Worm (Caenorhabditis elegans) whole organism, L4 larva: ENCODE results near the gene Y46G5A.38.

Experiments
- R02D3.7 ChIP-seq: fragments of 150-350 bp; sonication (generic microtip); optimal IDR thresholded peaks from 3 replicates; lab custom pipeline; 2014; ENCODE audit warnings: missing biosample characterization, missing genetic modification characterization
- aly-2 ChIP-seq: sonication (generic microtip); optimal IDR thresholded peaks from 2 replicates; lab custom pipeline; 2018; ENCODE audit warnings: missing biosample characterization, missing genetic modification characterization
- daf-19 ChIP-seq: fragments of 200-800 bp; sonication (Bioruptor generic); conservative IDR thresholded peaks from 2 replicates; pipeline ENCODE4 v1.3.6; 2022; ENCODE audit warnings: missing genetic modification characterization, missing compliant biosample characterization
- lsy-2 ChIP-seq, 2 experiments: fragments of 150-350 bp in 1 of 2; sonication (generic microtip) in 1 of 2; optimal IDR thresholded peaks; 2 replicates each; lab custom pipeline; 2014 to 2017; ENCODE audit warnings: missing biosample characterization in 2 of 2, missing genetic modification characterization in 2 of 2
- nhr-11 ChIP-seq: fragments of 150-350 bp; optimal IDR thresholded peaks from 2 replicates; lab custom pipeline; 2014; ENCODE audit warnings: missing biosample characterization, missing genetic modification characterization
- nhr-237 ChIP-seq: sonication (generic microtip); optimal IDR thresholded peaks from 2 replicates; lab custom pipeline; 2017; ENCODE audit warnings: missing biosample characterization, missing genetic modification characterization
- nhr-28 ChIP-seq: fragments of 150-350 bp; optimal IDR thresholded peaks from 2 replicates; lab custom pipeline; 2014; ENCODE audit warnings: missing biosample characterization, missing genetic modification characterization
- nhr-76 ChIP-seq: fragments of 150-350 bp; optimal IDR thresholded peaks from 2 replicates; lab custom pipeline; 2014; ENCODE audit warnings: missing biosample characterization, missing genetic modification characterization
- pha-4 ChIP-seq, 2 experiments: fragments of 150-350 bp in 1 of 2; fragments of 200-800 bp in 1 of 2; sonication (Bioruptor generic) in 1 of 2; IDR thresholded peaks in 1 of 2; optimal IDR thresholded peaks in 1 of 2; 2 replicates each; pipeline versions ENCODE4 v1.3.6 to Lab custom; 2014 to 2022; ENCODE audit warnings: missing genetic modification characterization in 2 of 2, missing genetic modification reagents in 2 of 2, missing biosample characterization in 1 of 2, missing compliant biosample characterization in 1 of 2
- saeg-2 ChIP-seq: fragments of 200-800 bp; sonication (Bioruptor generic); IDR thresholded peaks from 2 replicates; pipeline ENCODE4 v1.3.6; 2022; ENCODE audit warnings: missing genetic modification reagents, missing genetic modification characterization, missing compliant biosample characterization
- skn-1 ChIP-seq: fragments of 150-350 bp; optimal IDR thresholded peaks from 2 replicates; lab custom pipeline; 2014; ENCODE audit warnings: missing biosample characterization, missing genetic modification characterization

DNA sequence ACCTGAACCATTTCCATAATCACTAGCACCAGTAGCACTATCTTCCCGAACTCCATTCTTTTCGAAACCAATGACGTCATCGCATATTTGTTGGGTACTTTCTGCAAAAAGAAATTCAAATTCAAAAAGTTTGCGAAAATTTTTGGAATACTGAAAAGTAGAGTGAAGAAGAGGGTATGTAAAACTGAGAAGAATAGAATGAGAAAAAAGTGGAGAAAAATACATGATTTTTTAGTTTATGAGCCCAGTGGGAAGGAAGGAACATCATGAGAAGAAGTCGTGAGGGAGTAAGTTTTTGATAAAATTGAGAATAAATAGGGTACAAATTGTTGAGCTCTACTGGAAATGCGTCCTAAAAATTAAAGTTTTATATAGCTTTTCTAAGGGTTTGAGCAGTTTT lies 13.2 kb downstream of the Y46G5A.38 start, which contains the start of gene lgc-35:
- TF ChIP-seq aly-2 (tag; lab: Kevin White, UChicago) (no peak), saeg-2 (no peak), skn-1 (tag; lab: Kevin White, UChicago) (no peak), daf-19 (GFP tag; lab: Robert Waterston, UW) (no peak), nhr-28 (tag; lab: Kevin White, UChicago) (no peak), R02D3.7 (no peak), nhr-11 (tag; lab: Kevin White, UChicago) (no peak), lsy-2 (tag; optimal IDR thresholded peaks at IDR 0.05; lab: Kevin White, UChicago) (no peak), nhr-76 (tag; lab: Kevin White, UChicago) (no peak), nhr-237 (tag; lab: Kevin White, UChicago) (no peak), pha-4 (GFP tag; IDR thresholded peaks at IDR 0.05; lab: Robert Waterston, UW) (no peak), pha-4 (tag; optimal IDR thresholded peaks at IDR 0.05; lab: Kevin White, UChicago) (no peak)
